Fruit fly (Drosophila melanogaster): Measurements from ENCODE around the gene CG18749.

DNA sequence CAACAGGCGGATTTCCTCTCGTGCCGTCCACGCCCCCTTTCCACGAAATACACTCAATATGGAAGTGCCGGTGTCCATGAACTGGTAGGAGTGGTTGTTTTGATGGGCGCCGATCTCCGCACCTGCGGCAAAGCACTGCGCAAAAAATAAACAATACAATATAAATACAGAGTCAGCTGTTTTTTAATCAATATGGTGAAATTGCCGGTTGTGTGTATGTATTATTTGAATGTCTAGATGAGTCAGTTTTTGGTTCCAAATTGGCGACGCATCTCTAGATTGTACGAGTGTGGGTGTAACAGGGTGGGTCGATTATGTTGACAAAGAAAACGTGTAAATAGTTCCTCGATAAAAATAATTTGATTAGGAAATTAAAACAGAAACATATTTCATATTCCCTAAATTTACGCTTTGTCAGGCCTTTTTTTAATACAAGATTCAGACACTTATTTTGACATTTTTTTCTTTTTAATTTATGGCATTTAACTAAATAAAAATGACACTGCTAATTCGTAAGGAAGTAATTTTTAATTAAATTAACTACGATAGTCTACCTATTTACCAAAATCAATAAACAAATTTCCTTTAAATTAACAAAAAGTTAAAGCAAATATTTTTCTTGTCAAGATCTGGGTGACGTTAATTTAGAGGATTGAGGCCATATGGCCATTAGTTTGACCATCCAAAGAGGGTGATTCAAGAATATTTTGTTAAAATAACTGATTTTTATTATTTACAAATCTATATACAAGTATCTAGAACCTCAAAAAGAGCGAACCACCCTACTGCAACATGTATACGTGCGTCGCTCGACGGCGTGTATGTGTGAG is 4.2 kb upstream of the CG18749 start:
- TF ChIP-seq usp (GFP tag; optimal IDR thresholded peaks at IDR 0.05) (no peak), CG32264 (GFP tag; optimal IDR thresholded peaks at IDR 0.05) (peak; percentile 43), br (GFP tag; optimal IDR thresholded peaks at IDR 0.05) (peak; percentile 74), Jra (GFP tag; optimal IDR thresholded peaks at IDR 0.05) (peak; percentile 71)

Measured in whole organism, wandering third instar larva.